Worm (Caenorhabditis elegans) whole organism, late embryonic: Measurements from ENCODE around the gene Y73C8C.12.

Experiments used
- ceh-14 ChIP-seq: sonication (generic microtip); optimal IDR thresholded peaks from 2 replicates; lab custom pipeline; 2016; ENCODE audit warnings: missing genotype, missing genetic modification characterization, missing compliant biosample characterization
- ceh-31 ChIP-seq: sonication (generic microtip); optimal IDR thresholded peaks from 2 replicates; lab custom pipeline; 2016; ENCODE audit warnings: missing genetic modification characterization, missing compliant biosample characterization
- ceh-9 ChIP-seq: sonication (generic microtip); optimal IDR thresholded peaks from 2 replicates; lab custom pipeline; 2016; ENCODE audit warnings: mild to moderate bottlenecking, missing genetic modification characterization, inconsistent platforms, missing compliant biosample characterization
- elt-4 ChIP-seq: sonication (generic microtip); optimal IDR thresholded peaks from 2 replicates; lab custom pipeline; 2016; ENCODE audit warnings: missing genetic modification characterization, missing compliant biosample characterization
- hlh-30 ChIP-seq: sonication (generic microtip); optimal IDR thresholded peaks from 2 replicates; lab custom pipeline; 2017; ENCODE audit warnings: antibody characterized with exemption, missing genetic modification characterization, missing compliant biosample characterization; ENCODE audit not compliant: insufficient read depth
- hlh-6 ChIP-seq: sonication (generic microtip); optimal IDR thresholded peaks from 2 replicates; lab custom pipeline; 2016; ENCODE audit warnings: missing genotype, missing genetic modification characterization, missing compliant biosample characterization
- nfya-1 ChIP-seq: sonication (generic microtip); optimal IDR thresholded peaks from 2 replicates; lab custom pipeline; 2017; ENCODE audit warnings: missing genetic modification characterization, mild to moderate bottlenecking, missing compliant biosample characterization, antibody characterized with exemption, moderate library complexity
- pqm-1 ChIP-seq: sonication (generic microtip); optimal IDR thresholded peaks from 2 replicates; lab custom pipeline; 2016; ENCODE audit warnings: missing genetic modification characterization, missing compliant biosample characterization
- rnt-1 ChIP-seq: sonication (generic microtip); optimal IDR thresholded peaks from 2 replicates; lab custom pipeline; 2016; ENCODE audit warnings: missing genetic modification characterization, missing compliant biosample characterization
- tbx-2 ChIP-seq: sonication (generic microtip); optimal IDR thresholded peaks from 2 replicates; lab custom pipeline; 2016; ENCODE audit warnings: missing genetic modification characterization, missing compliant biosample characterization
- unc-42 ChIP-seq: sonication (generic microtip); optimal IDR thresholded peaks from 2 replicates; lab custom pipeline; 2016; ENCODE audit warnings: missing genotype, missing genetic modification characterization, missing compliant biosample characterization
- unc-86 ChIP-seq: sonication (generic microtip); optimal IDR thresholded peaks from 2 replicates; lab custom pipeline; 2016; ENCODE audit warnings: missing genetic modification characterization, missing compliant biosample characterization

ce11 chrV:3138488-3138887, 13.5 kb downstream of the Y73C8C.12 start, which contains the start of the genes irld-3 and F02C9.1:
- no peak for TF ChIP-seq pqm-1 (tag; lab: Kevin White, UChicago)
- no peak for TF ChIP-seq ceh-31
- TF ChIP-seq ceh-9 = no peak
- no peak for TF ChIP-seq hlh-6 (tag; lab: Kevin White, UChicago)
- TF ChIP-seq unc-42 (tag; lab: Kevin White, UChicago) = no peak
- no peak for TF ChIP-seq ceh-14
- no peak for TF ChIP-seq rnt-1 (tag; lab: Kevin White, UChicago)
- no peak for TF ChIP-seq tbx-2 (tag; lab: Kevin White, UChicago)
- TF ChIP-seq unc-86 = no peak
- no peak for TF ChIP-seq elt-4
- no peak for TF ChIP-seq hlh-30 (tag; lab: Kevin White, UChicago)
- TF ChIP-seq nfya-1 (tag; lab: Kevin White, UChicago) = no peak
